Fruit fly (Drosophila melanogaster) whole organism, prepupa: ENCODE data around the gene CG13390.

Experiments
- Blimp-1 ChIP-seq: fragments of 200-800 bp; sonication (Bioruptor generic); optimal IDR thresholded peaks from 3 replicates; lab custom pipeline; 2017; ENCODE audit warnings: missing biosample characterization, missing genetic modification characterization, mild to moderate bottlenecking, moderate library complexity, missing genetic modification reagents
- CG10631 ChIP-seq: fragments of 200-800 bp; sonication (Bioruptor generic); optimal IDR thresholded peaks from 2 replicates; lab custom pipeline; 2016; ENCODE audit warnings: missing biosample characterization, missing genetic modification characterization
- CG11294 ChIP-seq: fragments of 200-800 bp; sonication (Bioruptor generic); IDR thresholded peaks from 2 replicates; pipeline ENCODE4 v1.3.6; 2022; ENCODE audit warnings: missing biosample characterization, missing genetic modification characterization
- CG15336 ChIP-seq: fragments of 200-800 bp; sonication (Bioruptor generic); IDR thresholded peaks from 2 replicates; pipeline ENCODE4 v1.3.6; 2022; ENCODE audit warnings: missing biosample characterization, missing genetic modification characterization
- CG1621 ChIP-seq: fragments of 200-800 bp; sonication (Bioruptor generic); optimal IDR thresholded peaks from 3 replicates; lab custom pipeline; 2018; ENCODE audit warnings: missing biosample characterization, mild to moderate bottlenecking, missing genetic modification characterization
- CG16779 ChIP-seq: fragments of 200-800 bp; sonication (Bioruptor generic); optimal IDR thresholded peaks from 3 replicates; lab custom pipeline; 2017; ENCODE audit warnings: missing biosample characterization, mild to moderate bottlenecking, missing genetic modification characterization
- CG3032 ChIP-seq: fragments of 200-800 bp; optimal IDR thresholded peaks from 2 replicates; lab custom pipeline; 2019; ENCODE audit warnings: missing biosample characterization, mild to moderate bottlenecking, missing genetic modification characterization, moderate library complexity
- CG31627 ChIP-seq: fragments of 200-800 bp; sonication (Bioruptor generic); optimal IDR thresholded peaks from 3 replicates; lab custom pipeline; 2016; ENCODE audit warnings: missing biosample characterization, missing genetic modification characterization
- CG32006 ChIP-seq: fragments of 200-800 bp; sonication (Bioruptor generic); optimal IDR thresholded peaks from 3 replicates; lab custom pipeline; 2017; ENCODE audit warnings: missing biosample characterization, mild to moderate bottlenecking, missing genetic modification characterization
- CG34406 ChIP-seq: fragments of 200-800 bp; sonication (Bioruptor generic); optimal IDR thresholded peaks from 3 replicates; lab custom pipeline; 2016; ENCODE audit warnings: missing biosample characterization, missing genetic modification characterization
- CG6163 ChIP-seq: fragments of 200-800 bp; sonication (Bioruptor generic); IDR thresholded peaks from 3 replicates; pipeline ENCODE4 v1.3.6; 2022; ENCODE audit warnings: missing biosample characterization, missing genetic modification characterization
- CG6808 ChIP-seq: fragments of 200-800 bp; sonication (Bioruptor generic); optimal IDR thresholded peaks from 3 replicates; lab custom pipeline; 2017; ENCODE audit warnings: missing biosample characterization, missing genetic modification characterization, mild to moderate bottlenecking, moderate library complexity, missing genetic modification reagents
- CG6854 ChIP-seq: fragments of 200-800 bp; sonication (Bioruptor generic); optimal IDR thresholded peaks from 2 replicates; lab custom pipeline; 2017; ENCODE audit warnings: missing biosample characterization, mild to moderate bottlenecking, missing genetic modification characterization
- CG7368 ChIP-seq: fragments of 200-800 bp; sonication (Bioruptor generic); optimal IDR thresholded peaks from 3 replicates; lab custom pipeline; 2016; ENCODE audit warnings: missing biosample characterization, missing genetic modification characterization
- CG8119 ChIP-seq: fragments of 200-800 bp; sonication (Bioruptor generic); IDR thresholded peaks from 3 replicates; pipeline ENCODE4 v1.3.6; 2022; ENCODE audit warnings: missing biosample characterization, missing genetic modification characterization
- CG8319 ChIP-seq: fragments of 200-800 bp; sonication (Bioruptor generic); optimal IDR thresholded peaks from 3 replicates; lab custom pipeline; 2016; ENCODE audit warnings: missing biosample characterization, missing genetic modification characterization
- CG9139 ChIP-seq: fragments of 200-800 bp; sonication (Bioruptor generic); optimal IDR thresholded peaks from 3 replicates; lab custom pipeline; 2017; ENCODE audit warnings: missing biosample characterization, mild to moderate bottlenecking, missing genetic modification characterization
- Eip75B ChIP-seq: fragments of 200-800 bp; sonication (Bioruptor generic); optimal IDR thresholded peaks from 3 replicates; lab custom pipeline; 2016; ENCODE audit warnings: missing biosample characterization, missing genetic modification characterization
- Eip78C ChIP-seq: fragments of 200-800 bp; sonication (Bioruptor generic); peaks from one replicate; lab custom pipeline; 2016; ENCODE audit warnings: missing biosample characterization, missing genetic modification characterization
- Eip93F ChIP-seq: fragments of 200-800 bp; sonication (Bioruptor generic); optimal IDR thresholded peaks from 2 replicates; lab custom pipeline; 2016; ENCODE audit warnings: missing biosample characterization, mild to moderate bottlenecking, missing genetic modification characterization
- Ets21C ChIP-seq: fragments of 200-800 bp; sonication (Bioruptor generic); optimal IDR thresholded peaks from 3 replicates; lab custom pipeline; 2016; ENCODE audit warnings: missing biosample characterization, missing genetic modification characterization
- Ets96B ChIP-seq: fragments of 200-800 bp; optimal IDR thresholded peaks from 2 replicates; lab custom pipeline; 2019; ENCODE audit warnings: missing biosample characterization, mild to moderate bottlenecking, missing genetic modification characterization, moderate library complexity
- Hr38 ChIP-seq: sonication (Bioruptor generic); optimal IDR thresholded peaks from 2 replicates; lab custom pipeline; 2016; ENCODE audit warnings: missing biosample characterization, missing genetic modification characterization
- Hr4 ChIP-seq: fragments of 200-800 bp; sonication (Bioruptor generic); optimal IDR thresholded peaks from 3 replicates; lab custom pipeline; 2016; ENCODE audit warnings: missing biosample characterization, missing genetic modification characterization
- Lpt ChIP-seq: fragments of 200-800 bp; sonication (Bioruptor generic); optimal IDR thresholded peaks from 3 replicates; lab custom pipeline; 2016; ENCODE audit warnings: missing biosample characterization, missing genetic modification characterization
- Met ChIP-seq: fragments of 200-800 bp; sonication (Bioruptor generic); optimal IDR thresholded peaks from 3 replicates; lab custom pipeline; 2016; ENCODE audit warnings: missing biosample characterization, missing genetic modification characterization
- OdsH ChIP-seq: fragments of 200-800 bp; sonication (Bioruptor generic); optimal IDR thresholded peaks from 3 replicates; lab custom pipeline; 2016; ENCODE audit warnings: missing biosample characterization, missing genetic modification characterization
- Sox102F ChIP-seq: fragments of 200-800 bp; sonication (Bioruptor generic); optimal IDR thresholded peaks from 2 replicates; lab custom pipeline; 2016; ENCODE audit warnings: missing biosample characterization, mild to moderate bottlenecking, missing genetic modification characterization
- acj6 ChIP-seq: fragments of 200-800 bp; sonication (Bioruptor generic); optimal IDR thresholded peaks from 3 replicates; lab custom pipeline; 2016; ENCODE audit warnings: missing biosample characterization, missing genetic modification characterization
- cyc ChIP-seq: fragments of 200-800 bp; sonication (Bioruptor generic); optimal IDR thresholded peaks from 3 replicates; lab custom pipeline; 2016; ENCODE audit warnings: missing biosample characterization, missing genetic modification characterization
- dac ChIP-seq: fragments of 200-800 bp; sonication (Bioruptor generic); optimal IDR thresholded peaks from 2 replicates; lab custom pipeline; 2017; ENCODE audit warnings: missing biosample characterization, mild to moderate bottlenecking, missing genetic modification characterization
- dsx ChIP-seq: fragments of 200-800 bp; optimal IDR thresholded peaks from 3 replicates; lab custom pipeline; 2019; ENCODE audit warnings: missing biosample characterization, mild to moderate bottlenecking, missing genetic modification characterization, moderate library complexity; ENCODE audit not compliant: poor library complexity, severe bottlenecking
- eg ChIP-seq: fragments of 200-800 bp; sonication (Bioruptor generic); IDR thresholded peaks from 3 replicates; pipeline ENCODE4 v1.3.6; 2022; ENCODE audit warnings: missing biosample characterization, missing genetic modification characterization
- esn ChIP-seq: fragments of 200-800 bp; sonication (Bioruptor generic); optimal IDR thresholded peaks from 2 replicates; lab custom pipeline; 2016; ENCODE audit warnings: missing biosample characterization, mild to moderate bottlenecking, missing genetic modification characterization, moderate library complexity
- fd59A ChIP-seq: fragments of 200-800 bp; sonication (Bioruptor generic); optimal IDR thresholded peaks from 2 replicates; lab custom pipeline; 2017; ENCODE audit warnings: missing biosample characterization, mild to moderate bottlenecking, missing genetic modification characterization, missing genetic modification reagents
- fd85E ChIP-seq: fragments of 200-800 bp; sonication (Bioruptor generic); optimal IDR thresholded peaks from 3 replicates; lab custom pipeline; 2016; ENCODE audit warnings: missing biosample characterization, missing genetic modification characterization
- fkh ChIP-seq: fragments of 200-800 bp; sonication (Bioruptor generic); optimal IDR thresholded peaks from 3 replicates; lab custom pipeline; 2017; ENCODE audit warnings: missing biosample characterization, mild to moderate bottlenecking, missing genetic modification characterization, moderate library complexity
- lz ChIP-seq: fragments of 200-800 bp; sonication (Bioruptor generic); optimal IDR thresholded peaks from 3 replicates; lab custom pipeline; 2016; ENCODE audit warnings: missing biosample characterization, missing genetic modification characterization
- net ChIP-seq: fragments of 200-800 bp; sonication (Bioruptor generic); optimal IDR thresholded peaks from 3 replicates; lab custom pipeline; 2016; ENCODE audit warnings: missing biosample characterization, missing genetic modification characterization
- pdm3 ChIP-seq: fragments of 200-800 bp; sonication (Bioruptor generic); optimal IDR thresholded peaks from 3 replicates; lab custom pipeline; 2016; ENCODE audit warnings: missing biosample characterization, missing genetic modification characterization
- salr ChIP-seq, 2 experiments: fragments of 200-800 bp; sonication (Bioruptor generic); optimal IDR thresholded peaks; 3 replicates each; lab custom pipeline; 2016 to 2018; ENCODE audit warnings: missing biosample characterization in 2 of 2, missing genetic modification characterization in 2 of 2, mild to moderate bottlenecking in 1 of 2
- spab ChIP-seq: fragments of 200-800 bp; sonication (Bioruptor generic); optimal IDR thresholded peaks from 2 replicates; lab custom pipeline; 2017; ENCODE audit warnings: missing biosample characterization, mild to moderate bottlenecking, missing genetic modification characterization, missing genetic modification reagents
- ss ChIP-seq, 2 experiments: fragments of 200-800 bp; sonication (Bioruptor generic); optimal IDR thresholded peaks; 2 replicates in 1 of 2; 3 replicates in 1 of 2; lab custom pipeline; 2017 to 2018; ENCODE audit warnings: mild to moderate bottlenecking in 2 of 2, missing biosample characterization in 2 of 2, missing genetic modification characterization in 2 of 2, moderate library complexity in 1 of 2
- svp ChIP-seq: fragments of 200-800 bp; sonication (Bioruptor generic); peaks from one replicate; lab custom pipeline; 2016; ENCODE audit warnings: missing biosample characterization, missing genetic modification characterization
- topi ChIP-seq: fragments of 200-800 bp; sonication (Bioruptor generic); optimal IDR thresholded peaks from 3 replicates; lab custom pipeline; 2016; ENCODE audit warnings: missing biosample characterization, missing genetic modification characterization
- vri ChIP-seq: fragments of 200-800 bp; sonication (Bioruptor generic); optimal IDR thresholded peaks from 3 replicates; lab custom pipeline; 2016; ENCODE audit warnings: missing biosample characterization, mild to moderate bottlenecking, missing genetic modification characterization

The CG13390 gene

DNA sequence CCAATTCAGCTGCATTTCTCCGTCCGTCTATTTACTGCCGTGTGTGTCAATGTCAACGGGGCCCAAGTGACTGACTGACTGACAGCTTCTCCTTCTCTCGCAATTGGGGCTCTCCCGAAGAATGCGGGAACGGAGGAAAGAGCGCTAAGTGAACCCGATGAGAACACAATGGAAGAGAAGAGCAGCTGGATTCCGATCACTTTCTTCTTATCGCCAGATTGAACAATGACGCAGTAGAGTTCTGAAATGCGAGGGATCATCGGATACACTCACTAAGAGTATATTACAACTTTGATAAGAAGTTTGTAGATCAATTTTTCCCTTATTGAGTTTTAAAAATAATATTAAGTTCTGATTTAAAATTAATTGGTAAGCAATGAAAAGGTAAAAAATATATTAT, 34.9 kb upstream of the CG13390 start, which contains the start of gene Naglu (continued):
- no peak for TF ChIP-seq CG34406 (GFP tag; lab: Kevin White, UChicago)
- TF ChIP-seq CG6808 (GFP tag; lab: Kevin White, UChicago) = no peak
- TF ChIP-seq CG16779 (tag; lab: Kevin White, UChicago) = no peak
- TF ChIP-seq CG10631 (GFP tag; lab: Kevin White, UChicago) = no peak
- TF ChIP-seq CG8319 (GFP tag; lab: Kevin White, UChicago) = no peak
- no peak for TF ChIP-seq salr (GFP tag; optimal IDR thresholded peaks at IDR 0.05; lab: Kevin White, UChicago)

- TF ChIP-seq cyc (GFP tag; lab: Kevin White, UChicago) (peak; percentile 37), CG9139 (GFP tag; lab: Kevin White, UChicago) (no peak), Eip75B (GFP tag; lab: Kevin White, UChicago) (no peak), Hr4 (GFP tag; lab: Kevin White, UChicago) (no peak), lz (GFP tag; lab: Kevin White, UChicago) (peak; percentile 36), Lpt (GFP tag; lab: Kevin White, UChicago) (no peak), esn (GFP tag; lab: Kevin White, UChicago) (peak; percentile 57), CG8119 (GFP tag; lab: Robert Waterston, UW) (peak; percentile 79), pdm3 (GFP tag; lab: Kevin White, UChicago) (no peak), net (GFP tag; lab: Kevin White, UChicago) (no peak), fd59A (GFP tag; lab: Kevin White, UChicago) (no peak), dsx (GFP tag; lab: Kevin White, UChicago) (peak; percentile 66), fd85E (GFP tag; lab: Kevin White, UChicago) (no peak), dac (GFP tag; lab: Kevin White, UChicago) (no peak), CG8319 (GFP tag; lab: Kevin White, UChicago) (no peak), acj6 (GFP tag; lab: Kevin White, UChicago) (no peak), CG11294 (no peak), ss (GFP tag; optimal IDR thresholded peaks at IDR 0.05; lab: Kevin White, UChicago) (peak in 1 of 2 experiments; percentile 89), CG7368 (GFP tag; lab: Kevin White, UChicago) (no peak), Eip93F (GFP tag; lab: Kevin White, UChicago) (no peak), CG3032 (tag; lab: Kevin White, UChicago) (peak; percentile 51), Ets96B (tag; lab: Kevin White, UChicago) (peak; percentile 50), eg (GFP tag; lab: Robert Waterston, UW) (peak; percentile 76), fkh (GFP tag; lab: Kevin White, UChicago) (peak; percentile 99), CG6854 (GFP tag; lab: Kevin White, UChicago) (peak; percentile 69), spab (no peak), Sox102F (GFP tag; lab: Kevin White, UChicago) (no peak), Blimp-1 (peak; percentile 11), topi (GFP tag; lab: Kevin White, UChicago) (peak; percentile 22), salr (GFP tag; optimal IDR thresholded peaks at IDR 0.05; lab: Kevin White, UChicago) (no peak), CG34406 (GFP tag; lab: Kevin White, UChicago) (peak; percentile 51), Eip78C (GFP tag; lab: Kevin White, UChicago) (peak; percentile 83), CG6808 (GFP tag; lab: Kevin White, UChicago) (peak; percentile 76), Hr38 (no peak), CG10631 (GFP tag; lab: Kevin White, UChicago) (peak; percentile 58), CG16779 (tag; lab: Kevin White, UChicago) (no peak), CG32006 (GFP tag; lab: Kevin White, UChicago) (no peak), vri (GFP tag; lab: Kevin White, UChicago) (no peak), CG31627 (GFP tag; lab: Kevin White, UChicago) (peak; percentile 62), CG6163 (GFP tag; lab: Robert Waterston, UW) (peak; percentile 79), Ets21C (GFP tag; lab: Kevin White, UChicago) (peak; percentile 37), OdsH (GFP tag; lab: Kevin White, UChicago) (peak; percentile 30), Met (GFP tag; lab: Kevin White, UChicago) (no peak), CG1621 (tag; lab: Kevin White, UChicago) (no peak), svp (GFP tag; lab: Kevin White, UChicago) (no peak), CG15336 (GFP tag; lab: Robert Waterston, UW) (peak; percentile 62)
Measured at dm6 chr2L:8403286-8404270, 27.0 kb upstream of the CG13390 start, which contains the start of gene emb. Gene emb, plus strand, starts transcription at chr2L:8403573.
